Worm (Caenorhabditis elegans) whole organism, L4 larva: Measurements from ENCODE around the gene F25G6.9.

Experiments
- D1046.2 ChIP-seq: fragments of 200-800 bp; sonication (Bioruptor generic); IDR thresholded peaks from 2 replicates; pipeline ENCODE4 v1.3.6; 2022; ENCODE audit warnings: missing genetic modification characterization, missing compliant biosample characterization
- F26F4.8 ChIP-seq: fragments of 200-800 bp; sonication (Bioruptor generic); conservative IDR thresholded peaks from 2 replicates; pipeline ENCODE4 v1.3.6; 2022; ENCODE audit warnings: missing genetic modification characterization, missing compliant biosample characterization
- R02D3.7 ChIP-seq: fragments of 150-350 bp; sonication (generic microtip); optimal IDR thresholded peaks from 3 replicates; lab custom pipeline; 2014; ENCODE audit warnings: missing biosample characterization, missing genetic modification characterization
- Y105C5A.15 ChIP-seq: fragments of 200-800 bp; sonication (Bioruptor generic); IDR thresholded peaks from 2 replicates; pipeline ENCODE4 v1.3.6; 2022; ENCODE audit warnings: missing genetic modification characterization, missing compliant biosample characterization
- Y48G9A.11 ChIP-seq: fragments of 200-800 bp; sonication (Bioruptor generic); IDR thresholded peaks from 2 replicates; pipeline ENCODE4 v1.3.6; 2022; ENCODE audit warnings: missing genetic modification reagents, missing genetic modification characterization, missing compliant biosample characterization
- Y75B8A.6 ChIP-seq: fragments of 200-800 bp; sonication (Bioruptor generic); IDR thresholded peaks from 2 replicates; pipeline ENCODE4 v1.3.6; 2022; ENCODE audit warnings: missing genetic modification reagents, missing genetic modification characterization, missing compliant biosample characterization
- ZK546.5 ChIP-seq, 2 experiments: sonication (generic microtip); optimal IDR thresholded peaks; 2 replicates each; lab custom pipeline; 2017; ENCODE audit warnings: missing biosample characterization in 2 of 2, missing genetic modification characterization in 2 of 2
- aha-1 ChIP-seq: fragments of 150-350 bp; peaks from one replicate; lab custom pipeline; 2014; ENCODE audit warnings: missing biosample characterization, missing genetic modification characterization
- arid-1 ChIP-seq: fragments of 200-800 bp; sonication (Bioruptor generic); conservative IDR thresholded peaks from 2 replicates; pipeline ENCODE4 v1.3.6; 2022; ENCODE audit warnings: missing genetic modification reagents, missing genetic modification characterization, missing compliant biosample characterization
- attf-4 ChIP-seq: sonication (generic microtip); optimal IDR thresholded peaks from 3 replicates; lab custom pipeline; 2017; ENCODE audit warnings: missing biosample characterization, missing genetic modification characterization
- ceh-44 ChIP-seq: fragments of 200-800 bp; sonication (Bioruptor generic); IDR thresholded peaks from 2 replicates; pipeline ENCODE4 v1.3.6; 2022; ENCODE audit warnings: missing genetic modification reagents, missing genetic modification characterization, missing compliant biosample characterization
- ces-1 ChIP-seq: fragments of 150-350 bp; sonication (generic microtip); optimal IDR thresholded peaks from 4 replicates; lab custom pipeline; 2014; ENCODE audit warnings: missing biosample characterization, missing genetic modification reagents, missing genetic modification characterization
- ctbp-1 ChIP-seq: fragments of 200-800 bp; sonication (Bioruptor generic); IDR thresholded peaks from 2 replicates; pipeline ENCODE4 v1.3.6; 2022; ENCODE audit warnings: missing genetic modification reagents, missing genetic modification characterization, missing compliant biosample characterization
- daf-16 ChIP-seq, 3 experiments: sonication (generic microtip); optimal IDR thresholded peaks; 2 replicates each; lab custom pipeline; 2016 to 2017; ENCODE audit warnings: missing genetic modification characterization in 3 of 3, missing genetic modification reagents in 3 of 3, mild to moderate bottlenecking in 2 of 3, missing compliant biosample characterization in 2 of 3, missing biosample characterization in 1 of 3, moderate library complexity in 1 of 3
- egl-43 ChIP-seq: fragments of 200-800 bp; sonication (Bioruptor generic); IDR thresholded peaks from 2 replicates; pipeline ENCODE4 v1.3.6; 2022; ENCODE audit warnings: missing genetic modification reagents, missing genetic modification characterization, missing compliant biosample characterization
- hif-1 ChIP-seq, 2 experiments: sonication (generic microtip); optimal IDR thresholded peaks; 2 replicates each; lab custom pipeline; 2016 to 2017; ENCODE audit warnings: missing compliant biosample characterization in 2 of 2, missing genetic modification characterization in 2 of 2, missing genetic modification reagents in 2 of 2, missing genotype in 2 of 2, mild to moderate bottlenecking in 1 of 2
- hlh-30 ChIP-seq: sonication (generic microtip); optimal IDR thresholded peaks from 2 replicates; lab custom pipeline; 2017; ENCODE audit warnings: antibody characterized with exemption, mild to moderate bottlenecking, missing genetic modification characterization, missing compliant biosample characterization; ENCODE audit not compliant: insufficient read depth
- lin-1 ChIP-seq: fragments of 200-800 bp; sonication (Bioruptor generic); IDR thresholded peaks from 2 replicates; pipeline ENCODE4 v1.3.6; 2022; ENCODE audit warnings: missing genetic modification reagents, missing genetic modification characterization, missing compliant biosample characterization
- lsy-2 ChIP-seq, 2 experiments: fragments of 150-350 bp in 1 of 2; sonication (generic microtip) in 1 of 2; optimal IDR thresholded peaks; 2 replicates each; lab custom pipeline; 2014 to 2017; ENCODE audit warnings: missing biosample characterization in 2 of 2, missing genetic modification characterization in 2 of 2
- madf-9 ChIP-seq: fragments of 200-800 bp; sonication (Bioruptor generic); conservative IDR thresholded peaks from 2 replicates; pipeline ENCODE4 v1.3.6; 2022; ENCODE audit warnings: missing genetic modification reagents, missing genetic modification characterization, missing compliant biosample characterization
- mdl-1 ChIP-seq, 2 experiments: fragments of 150-350 bp in 1 of 2; sonication (generic microtip) in 1 of 2; optimal IDR thresholded peaks; 2 replicates each; lab custom pipeline; 2014 to 2017; ENCODE audit warnings: missing biosample characterization in 2 of 2, missing genetic modification characterization in 2 of 2
- mdt-29 ChIP-seq: fragments of 200-800 bp; sonication (Bioruptor generic); IDR thresholded peaks from 2 replicates; pipeline ENCODE4 v1.3.6; 2022; ENCODE audit warnings: missing genetic modification reagents, missing genetic modification characterization, missing compliant biosample characterization
- mes-2 ChIP-seq: sonication (generic microtip); optimal IDR thresholded peaks from 2 replicates; lab custom pipeline; 2016; ENCODE audit warnings: missing genotype, mild to moderate bottlenecking, missing genetic modification characterization, missing compliant biosample characterization; ENCODE audit not compliant: poor library complexity, severe bottlenecking
- mxl-2 ChIP-seq: fragments of 200-800 bp; sonication (Bioruptor generic); conservative IDR thresholded peaks from 2 replicates; pipeline ENCODE4 v1.3.6; 2022; ENCODE audit warnings: missing genetic modification reagents, missing genetic modification characterization, missing compliant biosample characterization
- mxl-3 ChIP-seq: fragments of 200-800 bp; sonication (Bioruptor generic); optimal IDR thresholded peaks from 2 replicates; lab custom pipeline; 2018; ENCODE audit warnings: mild to moderate bottlenecking, missing genetic modification characterization, missing compliant biosample characterization
- nhr-25 ChIP-seq: sonication (generic microtip); optimal IDR thresholded peaks from 2 replicates; lab custom pipeline; 2017; ENCODE audit warnings: missing genetic modification characterization, mild to moderate bottlenecking, missing compliant biosample characterization, antibody characterized with exemption, moderate library complexity, borderline replicate concordance; ENCODE audit not compliant: insufficient read depth
- nhr-42 ChIP-seq: fragments of 200-800 bp; sonication (Bioruptor generic); IDR thresholded peaks from 2 replicates; pipeline ENCODE4 v1.3.6; 2022; ENCODE audit warnings: missing genetic modification characterization, missing compliant biosample characterization
- nhr-48 ChIP-seq: sonication (generic microtip); optimal IDR thresholded peaks from 2 replicates; lab custom pipeline; 2016; ENCODE audit warnings: mild to moderate bottlenecking, missing genetic modification characterization, missing compliant biosample characterization
- nhr-6 ChIP-seq: fragments of 150-350 bp; optimal IDR thresholded peaks from 2 replicates; lab custom pipeline; 2014; ENCODE audit warnings: missing biosample characterization, missing genetic modification characterization
- nhr-77 ChIP-seq: fragments of 150-350 bp; optimal IDR thresholded peaks from 2 replicates; lab custom pipeline; 2014; ENCODE audit warnings: missing biosample characterization, missing genetic modification characterization
- php-3 ChIP-seq: fragments of 200-800 bp; sonication (Bioruptor generic); IDR thresholded peaks from 2 replicates; pipeline ENCODE4 v1.3.6; 2022; ENCODE audit warnings: missing genetic modification reagents, missing genetic modification characterization, missing compliant biosample characterization
- pqm-1 ChIP-seq: sonication (generic microtip); optimal IDR thresholded peaks from 2 replicates; lab custom pipeline; 2017; ENCODE audit warnings: missing biosample characterization, missing genetic modification characterization
- rbr-2 ChIP-seq: sonication (generic microtip); optimal IDR thresholded peaks from 2 replicates; lab custom pipeline; 2016; ENCODE audit warnings: missing genotype, missing genetic modification characterization, missing compliant biosample characterization
- sdz-12 ChIP-seq: fragments of 200-800 bp; sonication (Bioruptor generic); optimal IDR thresholded peaks from 2 replicates; lab custom pipeline; 2018; ENCODE audit warnings: mild to moderate bottlenecking, missing genetic modification characterization, missing compliant biosample characterization
- set-16 ChIP-seq: fragments of 200-800 bp; sonication (Bioruptor generic); IDR thresholded peaks from 2 replicates; pipeline ENCODE4 v1.3.6; 2022; ENCODE audit warnings: missing genetic modification reagents, missing genetic modification characterization, missing compliant biosample characterization
- skn-1 ChIP-seq: fragments of 150-350 bp; optimal IDR thresholded peaks from 2 replicates; lab custom pipeline; 2014; ENCODE audit warnings: missing biosample characterization, missing genetic modification characterization
- snpc-1.2 ChIP-seq: fragments of 200-800 bp; sonication (Bioruptor generic); IDR thresholded peaks from 2 replicates; pipeline ENCODE4 v1.3.6; 2022; ENCODE audit warnings: missing genetic modification reagents, missing genetic modification characterization, missing compliant biosample characterization
- spr-3 ChIP-seq: fragments of 200-800 bp; sonication (Bioruptor generic); optimal IDR thresholded peaks from 2 replicates; lab custom pipeline; 2018; ENCODE audit warnings: mild to moderate bottlenecking, missing genetic modification characterization, missing compliant biosample characterization
- unc-39 ChIP-seq: sonication (generic microtip); optimal IDR thresholded peaks from 2 replicates; lab custom pipeline; 2017; ENCODE audit warnings: missing biosample characterization, missing genetic modification characterization
- unc-62 ChIP-seq, 3 experiments: fragments of 150-350 bp in 1 of 3; sonication (generic microtip); optimal IDR thresholded peaks in 2 of 3; peaks in 1 of 3; 1 replicate in 1 of 3; 2 replicates in 2 of 3; lab custom pipeline; 2014 to 2017; ENCODE audit warnings: missing biosample characterization in 3 of 3, missing genetic modification characterization in 3 of 3, missing genetic modification reagents in 3 of 3, missing genotype in 1 of 3
- zag-1 ChIP-seq: fragments of 150-350 bp; optimal IDR thresholded peaks from 2 replicates; lab custom pipeline; 2014; ENCODE audit warnings: missing biosample characterization, missing genetic modification characterization
- zfp-2 ChIP-seq: sonication (generic microtip); optimal IDR thresholded peaks from 2 replicates; lab custom pipeline; 2016; ENCODE audit warnings: mild to moderate bottlenecking, missing genetic modification characterization, missing compliant biosample characterization
- zfp-3 ChIP-seq: fragments of 200-800 bp; sonication (Bioruptor generic); conservative IDR thresholded peaks from 2 replicates; pipeline ENCODE4 v1.3.6; 2022; ENCODE audit warnings: missing genetic modification reagents, missing genetic modification characterization, missing compliant biosample characterization
- zip-2 ChIP-seq: fragments of 150-350 bp; optimal IDR thresholded peaks from 2 replicates; lab custom pipeline; 2014; ENCODE audit warnings: missing biosample characterization, missing genetic modification characterization
- ztf-7 ChIP-seq: fragments of 150-350 bp; optimal IDR thresholded peaks from 2 replicates; lab custom pipeline; 2014; ENCODE audit warnings: missing biosample characterization, missing genetic modification characterization

Gene F25G6.9

ce11 chrV:8609776-8610529 is 40.2 kb upstream of the F25G6.9 start (continued):
- no peak for TF ChIP-seq pqm-1 (tag; lab: Kevin White, UChicago)
- TF ChIP-seq arid-1 (GFP tag; lab: Robert Waterston, UW) = no peak
- TF ChIP-seq R02D3.7 (tag; lab: Kevin White, UChicago) = no peak
- no peak for TF ChIP-seq nhr-77 (tag; lab: Kevin White, UChicago)
- peak; percentile 93 for TF ChIP-seq aha-1 (tag; lab: Kevin White, UChicago)
- peak; percentile 26 for TF ChIP-seq mes-2 (tag; lab: Kevin White, UChicago)
- TF ChIP-seq nhr-48 = no peak
- TF ChIP-seq daf-16 (GFP tag; optimal IDR thresholded peaks at IDR 0.05; lab: Kevin White, UChicago) = no peak
- TF ChIP-seq daf-16 (tag; optimal IDR thresholded peaks at IDR 0.05; lab: Kevin White, UChicago) = peak; percentile 15
- TF ChIP-seq spr-3 = no peak
- TF ChIP-seq rbr-2 (tag; lab: Kevin White, UChicago) = peak; percentile 22
- TF ChIP-seq ces-1 (GFP tag; lab: Kevin White, UChicago) = no peak
- TF ChIP-seq unc-39 (tag; lab: Kevin White, UChicago) = no peak
- peak; percentile 24; the same call in 1 of the 2 replicates for TF ChIP-seq egl-43 (GFP tag; lab: Robert Waterston, UW)
- no peak for TF ChIP-seq php-3 (GFP tag; lab: Robert Waterston, UW)
- no peak for TF ChIP-seq D1046.2 (GFP tag; lab: Robert Waterston, UW)
- TF ChIP-seq mxl-2 (GFP tag; lab: Robert Waterston, UW) = no peak
- TF ChIP-seq mdt-29 = no peak
- no peak for TF ChIP-seq ceh-44 (GFP tag; lab: Robert Waterston, UW)
- TF ChIP-seq Y105C5A.15 (GFP tag; lab: Robert Waterston, UW) = no peak
- TF ChIP-seq mxl-3 (GFP tag; lab: Kevin White, UChicago) = peak; percentile 79
- no peak for TF ChIP-seq madf-9 (GFP tag; lab: Robert Waterston, UW)
- TF ChIP-seq skn-1 (tag; lab: Kevin White, UChicago) = no peak
- no peak for TF ChIP-seq F26F4.8 (GFP tag; lab: Robert Waterston, UW)
- TF ChIP-seq unc-62 (GFP tag; optimal IDR thresholded peaks at IDR 0.05 in 1 of 2; lab: Kevin White, UChicago) = peak in 1 of 2 experiments; percentile 80
- no peak for TF ChIP-seq unc-62 (tag; optimal IDR thresholded peaks at IDR 0.05; lab: Kevin White, UChicago)
- TF ChIP-seq mdl-1 (tag; optimal IDR thresholded peaks at IDR 0.05; lab: Kevin White, UChicago) = peak; percentile 10 to 60
- TF ChIP-seq hlh-30 (tag; lab: Kevin White, UChicago) = peak; percentile 96
- no peak for TF ChIP-seq nhr-42
- no peak for TF ChIP-seq zfp-3 (GFP tag; lab: Robert Waterston, UW)
- no peak for TF ChIP-seq snpc-1.2
- TF ChIP-seq nhr-25 (tag; lab: Kevin White, UChicago) = no peak
- TF ChIP-seq zag-1 (tag; lab: Kevin White, UChicago) = no peak
- TF ChIP-seq set-16 = 0 out of 2 replicates have a peak, but pooled peaks have one; percentile 12
- TF ChIP-seq lin-1 (GFP tag; lab: Robert Waterston, UW) = 0 out of 2 replicates have a peak, but pooled peaks have one; percentile 21
- TF ChIP-seq zfp-2 (tag; lab: Kevin White, UChicago) = no peak

ce11 chrV:8608483-8608882 is 38.7 kb upstream of the F25G6.9 start:
- TF ChIP-seq aha-1 (tag; lab: Kevin White, UChicago) = peak; percentile 72
- TF ChIP-seq pqm-1 (tag; lab: Kevin White, UChicago) = no peak

ce11 chrV:8607353-8607850 is 37.6 kb upstream of the F25G6.9 start, which contains the start of gene smk-1:
Gene smk-1, plus strand, starts transcription at chrV:8607800.
- TF ChIP-seq Y48G9A.11 (GFP tag; lab: Robert Waterston, UW) (no peak), lsy-2 (tag; optimal IDR thresholded peaks at IDR 0.05; lab: Kevin White, UChicago) (peak in 1 of 2 experiments; percentile 50), Y75B8A.6 (no peak), ztf-7 (no peak), sdz-12 (GFP tag; lab: Kevin White, UChicago) (no peak), zip-2 (tag; lab: Kevin White, UChicago) (no peak), nhr-6 (tag; lab: Kevin White, UChicago) (no peak), nhr-77 (tag; lab: Kevin White, UChicago) (no peak), ces-1 (GFP tag; lab: Kevin White, UChicago) (no peak), hif-1 (tag; optimal IDR thresholded peaks at IDR 0.05; lab: Kevin White, UChicago) (no peak), ctbp-1 (no peak), ZK546.5 (tag; optimal IDR thresholded peaks at IDR 0.05; lab: Kevin White, UChicago) (no peak), unc-62 (GFP tag; optimal IDR thresholded peaks at IDR 0.05 in 1 of 2; lab: Kevin White, UChicago) (peak in 1 of 2 experiments; percentile 61), unc-62 (tag; optimal IDR thresholded peaks at IDR 0.05; lab: Kevin White, UChicago) (no peak), skn-1 (tag; lab: Kevin White, UChicago) (no peak), zfp-2 (tag; lab: Kevin White, UChicago) (no peak), attf-4 (tag; lab: Kevin White, UChicago) (no peak)
